Worm (Caenorhabditis elegans) whole organism, mixed stage, embryonic: Measurements from ENCODE around the gene F10G7.12.

ENCODE experiments used
- cnd-1 ChIP-seq: fragments of 200-800 bp; sonication (Bioruptor generic); optimal IDR thresholded peaks from 2 replicates; lab custom pipeline; 2018; ENCODE audit warnings: mild to moderate bottlenecking, missing genetic modification characterization, missing compliant biosample characterization
- elt-1 ChIP-seq: sonication (generic microtip); optimal IDR thresholded peaks from 2 replicates; lab custom pipeline; 2017; ENCODE audit warnings: missing genetic modification characterization, mild to moderate bottlenecking, missing compliant biosample characterization, antibody characterized with exemption, moderate library complexity, borderline replicate concordance; ENCODE audit not compliant: insufficient read depth
- elt-3 ChIP-seq: fragments of 150-350 bp; optimal IDR thresholded peaks from 2 replicates; lab custom pipeline; 2014; ENCODE audit warnings: missing biosample characterization, missing genetic modification characterization
- ham-2 ChIP-seq: fragments of 200-800 bp; sonication (Bioruptor generic); optimal IDR thresholded peaks from 2 replicates; lab custom pipeline; 2018; ENCODE audit warnings: mild to moderate bottlenecking, missing genetic modification characterization, missing compliant biosample characterization
- mab-5 ChIP-seq: fragments of 150-350 bp; optimal IDR thresholded peaks from 2 replicates; lab custom pipeline; 2014; ENCODE audit warnings: missing biosample characterization, missing genetic modification characterization
- mls-2 ChIP-seq: sonication (generic microtip); optimal IDR thresholded peaks from 2 replicates; lab custom pipeline; 2016; ENCODE audit warnings: mild to moderate bottlenecking, missing genetic modification characterization, moderate library complexity, missing compliant biosample characterization
- nhr-12 ChIP-seq: fragments of 150-350 bp; optimal IDR thresholded peaks from 2 replicates; lab custom pipeline; 2014; ENCODE audit warnings: missing biosample characterization, missing genetic modification characterization
- nhr-2 ChIP-seq: fragments of 150-350 bp; optimal IDR thresholded peaks from 2 replicates; lab custom pipeline; 2014; ENCODE audit warnings: missing biosample characterization, missing genetic modification characterization
- nhr-237 ChIP-seq: fragments of 150-350 bp; optimal IDR thresholded peaks from 2 replicates; lab custom pipeline; 2014; ENCODE audit warnings: missing biosample characterization, missing genetic modification characterization
- nhr-76 ChIP-seq: sonication (generic microtip); optimal IDR thresholded peaks from 2 replicates; lab custom pipeline; 2017; ENCODE audit warnings: missing biosample characterization, missing genetic modification characterization
- unc-39 ChIP-seq: fragments of 150-350 bp; optimal IDR thresholded peaks from 2 replicates; lab custom pipeline; 2014; ENCODE audit warnings: missing biosample characterization, missing genetic modification characterization
- unc-62 ChIP-seq: fragments of 150-350 bp; optimal IDR thresholded peaks from 2 replicates; lab custom pipeline; 2014; ENCODE audit warnings: missing biosample characterization, missing genetic modification reagents, missing genetic modification characterization
- ztf-11 ChIP-seq: fragments of 150-350 bp; optimal IDR thresholded peaks from 2 replicates; lab custom pipeline; 2014; ENCODE audit warnings: missing biosample characterization, missing genetic modification characterization

- TF ChIP-seq nhr-237 (tag; lab: Kevin White, UChicago) (no peak), nhr-2 (no peak), elt-3 (no peak), unc-39 (tag; lab: Kevin White, UChicago) (no peak), nhr-76 (tag; lab: Kevin White, UChicago) (no peak), unc-62 (GFP tag; lab: Kevin White, UChicago) (no peak), ztf-11 (no peak), elt-1 (no peak), mab-5 (tag; lab: Kevin White, UChicago) (no peak), ham-2 (GFP tag; lab: Kevin White, UChicago) (no peak), nhr-12 (tag; lab: Kevin White, UChicago) (no peak), cnd-1 (tag; lab: Kevin White, UChicago) (no peak), mls-2 (tag; lab: Kevin White, UChicago) (no peak)
Measured at ce11 chrII:4710813-4711212, 21.2 kb downstream of the F10G7.12 start.
